Worm (Caenorhabditis elegans) whole organism, L3 larva: ENCODE measurements around the gene T23F11.6.

Experiments used
- ceh-28 ChIP-seq: fragments of 150-350 bp; optimal IDR thresholded peaks from 2 replicates; lab custom pipeline; 2014; ENCODE audit warnings: missing biosample characterization, missing genetic modification reagents, missing genetic modification characterization
- elt-3 ChIP-seq, 3 experiments: fragments of 150-350 bp in 1 of 3; sonication (generic microtip) in 2 of 3; optimal IDR thresholded peaks; 2 replicates in 2 of 3; 4 replicates in 1 of 3; lab custom pipeline; 2014 to 2017; ENCODE audit warnings: missing biosample characterization in 3 of 3, missing genetic modification characterization in 3 of 3
- nhr-12 ChIP-seq: fragments of 150-350 bp; optimal IDR thresholded peaks from 2 replicates; lab custom pipeline; 2014; ENCODE audit warnings: missing biosample characterization, missing genetic modification characterization
- unc-39 ChIP-seq: sonication (generic microtip); optimal IDR thresholded peaks from 4 replicates; lab custom pipeline; 2017; ENCODE audit warnings: missing biosample characterization, missing genetic modification characterization

ce11 chrIII:4647341-4647740 is 381 bp downstream of the T23F11.6 start:
- no peak for TF ChIP-seq elt-3 (tag; optimal IDR thresholded peaks at IDR 0.05; lab: Kevin White, UChicago)
- TF ChIP-seq nhr-12 (tag; lab: Kevin White, UChicago): no peak
- TF ChIP-seq unc-39 (tag; lab: Kevin White, UChicago): no peak
- no peak for TF ChIP-seq ceh-28 (tag; lab: Kevin White, UChicago)
